Fruit fly (Drosophila melanogaster) whole organism, embryonic: Measurements from ENCODE around the gene CG43131.
A peak's percentile ranks its signal among the peaks of the same experiment; 100 is the strongest.

Experiments
- CG10959 ChIP-seq: fragments of 200-800 bp; sonication (Bioruptor generic); IDR thresholded peaks from 2 replicates; pipeline ENCODE4 v1.3.6; 2022; ENCODE audit warnings: missing biosample characterization, missing genetic modification characterization
- CG10979 ChIP-seq: fragments of 200-800 bp; sonication (Bioruptor generic); optimal IDR thresholded peaks from 2 replicates; lab custom pipeline; 2018; ENCODE audit warnings: missing biosample characterization, mild to moderate bottlenecking, missing genetic modification characterization, moderate library complexity
- CG14667 ChIP-seq: fragments of 200-800 bp; sonication (Bioruptor generic); IDR thresholded peaks from 2 replicates; pipeline ENCODE4 v1.3.6; 2022; ENCODE audit warnings: missing biosample characterization, missing genetic modification characterization
- CG17802 ChIP-seq: fragments of 200-800 bp; sonication (Bioruptor generic); optimal IDR thresholded peaks from 2 replicates; lab custom pipeline; 2018; ENCODE audit warnings: missing biosample characterization, mild to moderate bottlenecking, missing genetic modification characterization, moderate library complexity
- CG2199 ChIP-seq: fragments of 200-800 bp; sonication (Bioruptor generic); IDR thresholded peaks from 3 replicates; pipeline ENCODE4 v1.3.6; 2022; ENCODE audit warnings: missing biosample characterization, missing genetic modification characterization
- CG2712 ChIP-seq: fragments of 200-800 bp; optimal IDR thresholded peaks from 3 replicates; lab custom pipeline; 2019; ENCODE audit warnings: missing biosample characterization, mild to moderate bottlenecking, missing genetic modification characterization, moderate library complexity
- CG30431 ChIP-seq: fragments of 200-800 bp; sonication (Bioruptor generic); optimal IDR thresholded peaks from 2 replicates; lab custom pipeline; 2017; ENCODE audit warnings: missing biosample characterization, missing genetic modification characterization
- CG3065 ChIP-seq: fragments of 200-800 bp; sonication (Bioruptor generic); optimal IDR thresholded peaks from 2 replicates; lab custom pipeline; 2016; ENCODE audit warnings: missing biosample characterization, missing genetic modification characterization
- CG5245 ChIP-seq: fragments of 200-800 bp; sonication (Bioruptor generic); optimal IDR thresholded peaks from 3 replicates; lab custom pipeline; 2016; ENCODE audit warnings: missing biosample characterization, missing genetic modification characterization
- CG6791 ChIP-seq: fragments of 200-800 bp; sonication (Bioruptor generic); IDR thresholded peaks from 3 replicates; pipeline ENCODE4 v1.3.6; 2022; ENCODE audit warnings: missing biosample characterization, missing genetic modification characterization; ENCODE audit not compliant: partially characterized antibody
- CG6813 ChIP-seq: fragments of 200-800 bp; sonication (Bioruptor generic); optimal IDR thresholded peaks from 2 replicates; lab custom pipeline; 2017; ENCODE audit warnings: missing biosample characterization, missing genetic modification characterization, mild to moderate bottlenecking, moderate library complexity, missing genetic modification reagents
- CG7271 ChIP-seq: fragments of 200-800 bp; sonication (Bioruptor generic); optimal IDR thresholded peaks from 2 replicates; lab custom pipeline; 2018; ENCODE audit warnings: missing biosample characterization, mild to moderate bottlenecking, missing genetic modification characterization, moderate library complexity
- CG7963 ChIP-seq: fragments of 200-800 bp; sonication (Bioruptor generic); IDR thresholded peaks from 3 replicates; pipeline ENCODE4 v1.3.6; 2022; ENCODE audit warnings: missing biosample characterization, missing genetic modification characterization; ENCODE audit not compliant: partially characterized antibody
- Camta ChIP-seq: fragments of 200-800 bp; sonication (Bioruptor generic); optimal IDR thresholded peaks from 2 replicates; lab custom pipeline; 2016; ENCODE audit warnings: missing biosample characterization, missing genetic modification characterization
- D ChIP-seq, 2 experiments: fragments of 200-800 bp in 1 of 2; fragments of >200 bp in 1 of 2; sonication (Bioruptor generic) in 1 of 2; optimal IDR thresholded peaks; 2 replicates in 1 of 2; 3 replicates in 1 of 2; lab custom pipeline; 2017; ENCODE audit warnings: mild to moderate bottlenecking in 1 of 2, missing biosample characterization in 1 of 2, missing genetic modification characterization in 1 of 2, missing genetic modification reagents in 1 of 2
- Doc2 ChIP-seq: fragments of 200-800 bp; sonication (Bioruptor generic); IDR thresholded peaks from 2 replicates; pipeline ENCODE4 v1.3.6; 2022; ENCODE audit warnings: missing biosample characterization, missing genetic modification characterization
- Fer1 ChIP-seq: fragments of 200-800 bp; sonication (Bioruptor generic); optimal IDR thresholded peaks from 2 replicates; lab custom pipeline; 2017; ENCODE audit warnings: missing biosample characterization, mild to moderate bottlenecking, missing genetic modification characterization
- Fer2 ChIP-seq: fragments of 200-800 bp; sonication (Bioruptor generic); optimal IDR thresholded peaks from 2 replicates; lab custom pipeline; 2018; ENCODE audit warnings: missing biosample characterization, mild to moderate bottlenecking, missing genetic modification characterization, moderate library complexity
- H15 ChIP-seq: fragments of 200-800 bp; sonication (Bioruptor generic); IDR thresholded peaks from 3 replicates; pipeline ENCODE4 v1.3.6; 2022; ENCODE audit warnings: missing biosample characterization, missing genetic modification characterization
- HLHmδ ChIP-seq: fragments of 200-800 bp; sonication (Bioruptor generic); optimal IDR thresholded peaks from 2 replicates; lab custom pipeline; 2018; ENCODE audit warnings: missing biosample characterization, mild to moderate bottlenecking, missing genetic modification characterization, moderate library complexity
- Ptx1 ChIP-seq: fragments of 200-800 bp; sonication (Bioruptor generic); IDR thresholded peaks from 2 replicates; pipeline ENCODE4 v1.3.6; 2022; ENCODE audit warnings: missing biosample characterization, missing genetic modification characterization
- Sry-β ChIP-seq: fragments of 200-800 bp; sonication (Bioruptor generic); optimal IDR thresholded peaks from 2 replicates; lab custom pipeline; 2018; ENCODE audit warnings: missing biosample characterization, mild to moderate bottlenecking, missing genetic modification characterization, moderate library complexity
- abd-A ChIP-seq: fragments of 200-800 bp; sonication (Bioruptor generic); optimal IDR thresholded peaks from 3 replicates; lab custom pipeline; 2019; ENCODE audit warnings: missing biosample characterization, mild to moderate bottlenecking, missing genetic modification characterization, moderate library complexity
- ato ChIP-seq: fragments of 200-800 bp; sonication (Bioruptor generic); IDR thresholded peaks from 2 replicates; pipeline ENCODE4 v1.3.6; 2022; ENCODE audit warnings: missing biosample characterization, missing genetic modification characterization; ENCODE audit not compliant: partially characterized antibody
- caup ChIP-seq: fragments of 200-800 bp; sonication (Bioruptor generic); optimal IDR thresholded peaks from 3 replicates; lab custom pipeline; 2017; ENCODE audit warnings: missing biosample characterization, mild to moderate bottlenecking, missing genetic modification characterization, moderate library complexity; ENCODE audit not compliant: severe bottlenecking
- chif ChIP-seq, 2 experiments: fragments of 200-800 bp; sonication (Bioruptor generic); optimal IDR thresholded peaks; 3 replicates each; lab custom pipeline; 2016; ENCODE audit warnings: missing biosample characterization in 2 of 2, missing genetic modification characterization in 2 of 2
- crol ChIP-seq: fragments of 200-800 bp; sonication (Bioruptor generic); IDR thresholded peaks from 2 replicates; pipeline ENCODE4 v1.3.6; 2022; ENCODE audit warnings: missing biosample characterization, missing genetic modification characterization
- dati ChIP-seq: fragments of 200-800 bp; sonication (Bioruptor generic); IDR thresholded peaks from 2 replicates; pipeline ENCODE4 v1.3.6; 2022; ENCODE audit warnings: missing biosample characterization, missing genetic modification characterization
- esg ChIP-seq: fragments of 200-800 bp; sonication (Bioruptor generic); conservative IDR thresholded peaks from 2 replicates; pipeline ENCODE4 v1.3.6; 2022; ENCODE audit warnings: missing biosample characterization, missing genetic modification characterization
- exex ChIP-seq: fragments of 200-800 bp; sonication (Bioruptor generic); optimal IDR thresholded peaks from 4 replicates; lab custom pipeline; 2018; ENCODE audit warnings: missing biosample characterization, mild to moderate bottlenecking, missing genetic modification characterization, moderate library complexity
- fd96Cb ChIP-seq: fragments of 200-800 bp; sonication (Bioruptor generic); optimal IDR thresholded peaks from 2 replicates; lab custom pipeline; 2018; ENCODE audit warnings: missing biosample characterization, mild to moderate bottlenecking, missing genetic modification characterization, moderate library complexity
- gsb-n ChIP-seq: fragments of 200-800 bp; sonication (Bioruptor generic); optimal IDR thresholded peaks from 3 replicates; lab custom pipeline; 2018; ENCODE audit warnings: missing biosample characterization, mild to moderate bottlenecking, missing genetic modification characterization
- lov ChIP-seq, 2 experiments: fragments of 200-800 bp in 1 of 2; fragments of >200 bp in 1 of 2; sonication (Bioruptor generic) in 1 of 2; IDR thresholded peaks in 1 of 2; optimal IDR thresholded peaks in 1 of 2; 2 replicates in 1 of 2; 3 replicates in 1 of 2; pipeline versions ENCODE4 v1.3.6 to Lab custom; 2017 to 2022; ENCODE audit warnings: missing biosample characterization in 1 of 2, missing genetic modification characterization in 1 of 2
- nerfin-1 ChIP-seq: fragments of 200-800 bp; sonication (Bioruptor generic); optimal IDR thresholded peaks from 3 replicates; lab custom pipeline; 2019; ENCODE audit warnings: missing biosample characterization, mild to moderate bottlenecking, missing genetic modification characterization, moderate library complexity
- pros ChIP-seq: fragments of 200-800 bp; sonication (Bioruptor generic); optimal IDR thresholded peaks from 3 replicates; lab custom pipeline; 2019; ENCODE audit warnings: missing biosample characterization, mild to moderate bottlenecking, missing genetic modification characterization, moderate library complexity
- psq ChIP-seq: fragments of 200-800 bp; sonication (Bioruptor generic); optimal IDR thresholded peaks from 2 replicates; lab custom pipeline; 2017; ENCODE audit warnings: missing biosample characterization, missing genetic modification characterization
- run ChIP-seq: fragments of 200-800 bp; sonication (Bioruptor generic); optimal IDR thresholded peaks from 3 replicates; lab custom pipeline; 2018; ENCODE audit warnings: missing biosample characterization, mild to moderate bottlenecking, missing genetic modification characterization
- slbo ChIP-seq: fragments of 200-800 bp; sonication (Bioruptor generic); IDR thresholded peaks from 2 replicates; pipeline ENCODE4 v1.3.6; 2022; ENCODE audit warnings: missing biosample characterization, missing genetic modification characterization
- sqz ChIP-seq: fragments of 200-800 bp; sonication (Bioruptor generic); optimal IDR thresholded peaks from 3 replicates; lab custom pipeline; 2018; ENCODE audit warnings: missing biosample characterization, mild to moderate bottlenecking, missing genetic modification characterization
- tio ChIP-seq: fragments of 200-800 bp; sonication (Bioruptor generic); optimal IDR thresholded peaks from 2 replicates; lab custom pipeline; 2017; ENCODE audit warnings: missing biosample characterization, missing genetic modification characterization, inconsistent platforms
- usp ChIP-seq: fragments of >200 bp; optimal IDR thresholded peaks from 2 replicates; lab custom pipeline; 2017; ENCODE audit warnings: missing biosample characterization, missing genetic modification characterization

CG43131 gene

dm6 chr3R:5095930-5096572 lies 12.9 kb downstream of the CG43131 start:
- TF ChIP-seq CG17802 (no peak), usp (GFP tag; lab: Kevin White, UChicago) (no peak), sqz (GFP tag; lab: Kevin White, UChicago) (peak; percentile 75), D (optimal IDR thresholded peaks at IDR 0.05; lab: Kevin White, UChicago) (no peak), D (GFP tag; optimal IDR thresholded peaks at IDR 0.05; lab: Kevin White, UChicago) (no peak), ato (GFP tag; lab: Robert Waterston, UW) (no peak), Sry-β (no peak), CG6791 (GFP tag; lab: Robert Waterston, UW) (0 out of 3 replicates have a peak, but pooled peaks have one; percentile 5), CG10959 (GFP tag; lab: Robert Waterston, UW) (no peak), dati (GFP tag; lab: Robert Waterston, UW) (no peak), CG7271 (tag; lab: Kevin White, UChicago) (no peak), tio (GFP tag; lab: Kevin White, UChicago) (no peak), HLHmδ (no peak), pros (peak; percentile 82), Ptx1 (GFP tag; lab: Robert Waterston, UW) (no peak), run (tag; lab: Kevin White, UChicago) (peak; percentile 5), CG5245 (GFP tag; lab: Kevin White, UChicago) (no peak), exex (tag; lab: Kevin White, UChicago) (no peak), psq (GFP tag; lab: Kevin White, UChicago) (no peak), CG2712 (tag; lab: Kevin White, UChicago) (no peak), Fer2 (tag; lab: Kevin White, UChicago) (no peak), nerfin-1 (no peak), abd-A (tag; lab: Kevin White, UChicago) (peak; percentile 44), CG10979 (no peak), H15 (GFP tag; lab: Robert Waterston, UW) (no peak), CG30431 (GFP tag; lab: Kevin White, UChicago) (no peak), Doc2 (no peak), CG6813 (GFP tag; lab: Kevin White, UChicago) (no peak), slbo (GFP tag; lab: Robert Waterston, UW) (no peak), crol (GFP tag; lab: Robert Waterston, UW) (peak; percentile 63), CG3065 (GFP tag; lab: Kevin White, UChicago) (peak; percentile 62), Camta (GFP tag; lab: Kevin White, UChicago) (no peak), CG2199 (GFP tag; lab: Robert Waterston, UW) (no peak), CG14667 (GFP tag; lab: Robert Waterston, UW) (no peak), chif (GFP tag; optimal IDR thresholded peaks at IDR 0.05; lab: Kevin White, UChicago) (no peak), fd96Cb (tag; lab: Kevin White, UChicago) (no peak), gsb-n (tag; lab: Kevin White, UChicago) (peak; percentile 95), caup (GFP tag; lab: Kevin White, UChicago) (no peak), Fer1 (GFP tag; lab: Kevin White, UChicago) (no peak), esg (GFP tag; lab: Robert Waterston, UW) (no peak), lov (optimal IDR thresholded peaks at IDR 0.05; lab: Kevin White, UChicago) (no peak), lov (GFP tag; IDR thresholded peaks at IDR 0.05; lab: Robert Waterston, UW) (no peak), CG7963 (GFP tag; lab: Robert Waterston, UW) (no peak)
- TF ChIP-seq, all 482 proteins: peak for 8
